Fruit fly (Drosophila melanogaster) whole organism, embryonic: ENCODE results near the gene CG17633.
A peak's percentile ranks its signal among the peaks of the same experiment; 100 is the strongest.

Source experiments
- B-H1 ChIP-seq: fragments of 200-800 bp; sonication (Bioruptor generic); IDR thresholded peaks from 3 replicates; pipeline ENCODE4 v1.3.6; 2022; ENCODE audit warnings: missing biosample characterization, missing genetic modification characterization
- Blimp-1 ChIP-seq: fragments of 200-800 bp; sonication (Bioruptor generic); optimal IDR thresholded peaks from 3 replicates; lab custom pipeline; 2018; ENCODE audit warnings: missing biosample characterization, missing genetic modification characterization, mild to moderate bottlenecking, moderate library complexity, missing genetic modification reagents
- CG10147 ChIP-seq: fragments of 200-800 bp; sonication (Bioruptor generic); optimal IDR thresholded peaks from 2 replicates; lab custom pipeline; 2019; ENCODE audit warnings: missing biosample characterization, mild to moderate bottlenecking, missing genetic modification characterization, moderate library complexity
- CG11695 ChIP-seq: fragments of 200-800 bp; sonication (Bioruptor generic); IDR thresholded peaks from 3 replicates; pipeline ENCODE4 v1.3.6; 2022; ENCODE audit warnings: missing biosample characterization, missing genetic modification characterization
- CG11696 ChIP-seq: fragments of 200-800 bp; sonication (Bioruptor generic); IDR thresholded peaks from 2 replicates; pipeline ENCODE4 v1.3.6; 2022; ENCODE audit warnings: missing biosample characterization, missing genetic modification characterization
- CG12155 ChIP-seq: fragments of 200-800 bp; sonication (Bioruptor generic); optimal IDR thresholded peaks from 3 replicates; lab custom pipeline; 2016; ENCODE audit warnings: missing biosample characterization, missing genetic modification characterization
- CG12942 ChIP-seq: fragments of 200-800 bp; sonication (Bioruptor generic); optimal IDR thresholded peaks from 3 replicates; lab custom pipeline; 2016; ENCODE audit warnings: missing biosample characterization, missing genetic modification characterization
- CG14667 ChIP-seq: fragments of 200-800 bp; sonication (Bioruptor generic); IDR thresholded peaks from 2 replicates; pipeline ENCODE4 v1.3.6; 2022; ENCODE audit warnings: missing biosample characterization, missing genetic modification characterization
- CG2712 ChIP-seq: fragments of 200-800 bp; optimal IDR thresholded peaks from 3 replicates; lab custom pipeline; 2019; ENCODE audit warnings: missing biosample characterization, mild to moderate bottlenecking, missing genetic modification characterization, moderate library complexity
- CG33213 ChIP-seq: fragments of 200-800 bp; sonication (Bioruptor generic); optimal IDR thresholded peaks from 3 replicates; lab custom pipeline; 2016; ENCODE audit warnings: missing biosample characterization, missing genetic modification characterization
- CG34224 ChIP-seq: fragments of 200-800 bp; sonication (Bioruptor generic); IDR thresholded peaks from 3 replicates; pipeline ENCODE4 v1.3.6; 2022; ENCODE audit warnings: missing biosample characterization, missing genetic modification characterization; ENCODE audit not compliant: partially characterized antibody
- CG4328 ChIP-seq: fragments of 200-800 bp; sonication (Bioruptor generic); optimal IDR thresholded peaks from 3 replicates; lab custom pipeline; 2017; ENCODE audit warnings: missing biosample characterization, missing genetic modification reagents, missing genetic modification characterization
- CG4820 ChIP-seq: fragments of 200-800 bp; sonication (Bioruptor generic); optimal IDR thresholded peaks from 3 replicates; lab custom pipeline; 2016; ENCODE audit warnings: missing biosample characterization, missing genetic modification characterization
- CG6254 ChIP-seq: fragments of 200-800 bp; sonication (Bioruptor generic); optimal IDR thresholded peaks from 3 replicates; lab custom pipeline; 2017; ENCODE audit warnings: mild to moderate bottlenecking, missing biosample characterization, missing genetic modification reagents, missing genetic modification characterization
- CG6689 ChIP-seq: fragments of 200-800 bp; sonication (Bioruptor generic); IDR thresholded peaks from 2 replicates; pipeline ENCODE4 v1.3.6; 2022; ENCODE audit warnings: missing biosample characterization, missing genetic modification characterization
- CG6791 ChIP-seq: fragments of 200-800 bp; sonication (Bioruptor generic); IDR thresholded peaks from 3 replicates; pipeline ENCODE4 v1.3.6; 2022; ENCODE audit warnings: missing biosample characterization, missing genetic modification characterization; ENCODE audit not compliant: partially characterized antibody
- CG7928 ChIP-seq: fragments of 200-800 bp; sonication (Bioruptor generic); optimal IDR thresholded peaks from 2 replicates; lab custom pipeline; 2017; ENCODE audit warnings: missing biosample characterization, mild to moderate bottlenecking, missing genetic modification characterization
- CG8359 ChIP-seq: fragments of 200-800 bp; sonication (Bioruptor generic); optimal IDR thresholded peaks from 2 replicates; lab custom pipeline; 2017; ENCODE audit warnings: missing biosample characterization, mild to moderate bottlenecking, missing genetic modification characterization, borderline replicate concordance
- CG8388 ChIP-seq: fragments of 200-800 bp; sonication (Bioruptor generic); optimal IDR thresholded peaks from 2 replicates; lab custom pipeline; 2019; ENCODE audit warnings: missing biosample characterization, mild to moderate bottlenecking, missing genetic modification characterization, moderate library complexity
- Dip3 ChIP-seq: fragments of 200-800 bp; sonication (Bioruptor generic); optimal IDR thresholded peaks from 3 replicates; lab custom pipeline; 2016; ENCODE audit warnings: missing biosample characterization, missing genetic modification characterization
- HHEX ChIP-seq: fragments of 200-800 bp; sonication (Bioruptor generic); optimal IDR thresholded peaks from 3 replicates; lab custom pipeline; 2017; ENCODE audit warnings: missing biosample characterization, mild to moderate bottlenecking, missing genetic modification characterization, missing genetic modification reagents
- HLHmδ ChIP-seq: fragments of 200-800 bp; sonication (Bioruptor generic); optimal IDR thresholded peaks from 2 replicates; lab custom pipeline; 2018; ENCODE audit warnings: missing biosample characterization, mild to moderate bottlenecking, missing genetic modification characterization, moderate library complexity
- Lim3 ChIP-seq: fragments of 200-800 bp; sonication (Bioruptor generic); IDR thresholded peaks from 2 replicates; pipeline ENCODE4 v1.3.6; 2022; ENCODE audit warnings: missing biosample characterization, missing genetic modification characterization
- Mad ChIP-seq: fragments of 200-800 bp; sonication (Bioruptor generic); optimal IDR thresholded peaks from 2 replicates; lab custom pipeline; 2016; ENCODE audit warnings: missing biosample characterization, missing genetic modification characterization
- NfI ChIP-seq: fragments of 200-800 bp; sonication (Bioruptor generic); optimal IDR thresholded peaks from 3 replicates; lab custom pipeline; 2018; ENCODE audit warnings: missing biosample characterization, mild to moderate bottlenecking, missing genetic modification characterization, moderate library complexity
- Oli ChIP-seq: fragments of 200-800 bp; sonication (Bioruptor generic); optimal IDR thresholded peaks from 2 replicates; lab custom pipeline; 2018; ENCODE audit warnings: missing biosample characterization, mild to moderate bottlenecking, missing genetic modification characterization, moderate library complexity
- Optix ChIP-seq: fragments of 200-800 bp; sonication (Bioruptor generic); IDR thresholded peaks from 3 replicates; pipeline ENCODE4 v1.3.6; 2022; ENCODE audit warnings: missing biosample characterization, missing genetic modification characterization
- Ptx1 ChIP-seq: fragments of 200-800 bp; sonication (Bioruptor generic); IDR thresholded peaks from 2 replicates; pipeline ENCODE4 v1.3.6; 2022; ENCODE audit warnings: missing biosample characterization, missing genetic modification characterization
- Sry-β ChIP-seq: fragments of 200-800 bp; sonication (Bioruptor generic); optimal IDR thresholded peaks from 2 replicates; lab custom pipeline; 2018; ENCODE audit warnings: missing biosample characterization, mild to moderate bottlenecking, missing genetic modification characterization, moderate library complexity
- Xbp1 ChIP-seq: fragments of 200-800 bp; sonication (Bioruptor generic); optimal IDR thresholded peaks from 3 replicates; lab custom pipeline; 2016; ENCODE audit warnings: missing biosample characterization, mild to moderate bottlenecking, missing genetic modification characterization
- Xrp1 ChIP-seq: fragments of 200-800 bp; sonication (Bioruptor generic); IDR thresholded peaks from 2 replicates; pipeline ENCODE4 v1.3.6; 2022; ENCODE audit warnings: missing biosample characterization, missing genetic modification characterization
- ase ChIP-seq: fragments of 200-800 bp; sonication (Bioruptor generic); IDR thresholded peaks from 3 replicates; pipeline ENCODE4 v1.3.6; 2022; ENCODE audit warnings: missing biosample characterization, missing genetic modification characterization
- ato ChIP-seq: fragments of 200-800 bp; sonication (Bioruptor generic); IDR thresholded peaks from 2 replicates; pipeline ENCODE4 v1.3.6; 2022; ENCODE audit warnings: missing biosample characterization, missing genetic modification characterization; ENCODE audit not compliant: partially characterized antibody
- bbx ChIP-seq: fragments of 200-800 bp; sonication (Bioruptor generic); IDR thresholded peaks from 2 replicates; pipeline ENCODE4 v1.3.6; 2022; ENCODE audit warnings: missing biosample characterization, missing genetic modification characterization; ENCODE audit not compliant: partially characterized antibody
- dimm ChIP-seq: fragments of 200-800 bp; sonication (Bioruptor generic); IDR thresholded peaks from 2 replicates; pipeline ENCODE4 v1.3.6; 2022; ENCODE audit warnings: missing biosample characterization, missing genetic modification characterization
- grau ChIP-seq: fragments of 200-800 bp; optimal IDR thresholded peaks from 3 replicates; lab custom pipeline; 2019; ENCODE audit warnings: missing biosample characterization, mild to moderate bottlenecking, missing genetic modification characterization, moderate library complexity
- inv ChIP-seq: fragments of 200-800 bp; sonication (Bioruptor generic); IDR thresholded peaks from 2 replicates; pipeline ENCODE4 v1.3.6; 2022; ENCODE audit warnings: missing biosample characterization, missing genetic modification characterization; ENCODE audit not compliant: partially characterized antibody
- lilli ChIP-seq: fragments of 200-800 bp; sonication (Bioruptor generic); optimal IDR thresholded peaks from 3 replicates; lab custom pipeline; 2016; ENCODE audit warnings: missing biosample characterization, missing genetic modification characterization
- lmd ChIP-seq: fragments of 200-800 bp; sonication (Bioruptor generic); IDR thresholded peaks from 2 replicates; pipeline ENCODE4 v1.3.6; 2022; ENCODE audit warnings: missing biosample characterization, missing genetic modification characterization
- org-1 ChIP-seq: fragments of 200-800 bp; sonication (Bioruptor generic); optimal IDR thresholded peaks from 2 replicates; lab custom pipeline; 2017; ENCODE audit warnings: missing biosample characterization, missing genetic modification characterization
- otp ChIP-seq: fragments of 200-800 bp; sonication (Bioruptor generic); IDR thresholded peaks from 3 replicates; pipeline ENCODE4, ENCODE4 v1.3.6; 2022; ENCODE audit warnings: missing biosample characterization, missing genetic modification characterization
- prd ChIP-seq, 3 experiments: fragments of >200 bp in 2 of 3; fragments of 200-800 bp in 1 of 3; sonication (Bioruptor generic) in 1 of 3; optimal IDR thresholded peaks in 2 of 3; IDR thresholded peaks in 1 of 3; 2 replicates in 2 of 3; 3 replicates in 1 of 3; pipeline versions ENCODE4 v1.3.6 to Lab custom; 2017 to 2022; ENCODE audit warnings: missing biosample characterization in 1 of 3, missing genetic modification characterization in 1 of 3
- pros ChIP-seq: fragments of 200-800 bp; sonication (Bioruptor generic); optimal IDR thresholded peaks from 3 replicates; lab custom pipeline; 2019; ENCODE audit warnings: missing biosample characterization, mild to moderate bottlenecking, missing genetic modification characterization, moderate library complexity
- repo ChIP-seq: fragments of 200-800 bp; sonication (Bioruptor generic); optimal IDR thresholded peaks from 2 replicates; lab custom pipeline; 2016; ENCODE audit warnings: missing biosample characterization, missing genetic modification characterization
- seq ChIP-seq: fragments of 200-800 bp; sonication (Bioruptor generic); IDR thresholded peaks from 2 replicates; pipeline ENCODE4 v1.3.6; 2022; ENCODE audit warnings: missing biosample characterization, missing genetic modification characterization
- slp2 ChIP-seq: fragments of 200-800 bp; sonication (Bioruptor generic); optimal IDR thresholded peaks from 2 replicates; lab custom pipeline; 2016; ENCODE audit warnings: missing biosample characterization, missing genetic modification characterization
- stwl ChIP-seq: fragments of 200-800 bp; sonication (Bioruptor generic); optimal IDR thresholded peaks from 3 replicates; lab custom pipeline; 2018; ENCODE audit warnings: missing biosample characterization, mild to moderate bottlenecking, missing genetic modification characterization, moderate library complexity
- sug ChIP-seq: fragments of 200-800 bp; optimal IDR thresholded peaks from 2 replicates; lab custom pipeline; 2019; ENCODE audit warnings: missing biosample characterization, mild to moderate bottlenecking, missing genetic modification characterization, moderate library complexity
- tgo ChIP-seq: fragments of 200-800 bp; sonication (Bioruptor generic); IDR thresholded peaks from 3 replicates; pipeline ENCODE4 v1.3.6; 2022; ENCODE audit warnings: missing biosample characterization, missing genetic modification characterization
- vfl ChIP-seq: fragments of 200-800 bp; sonication (Bioruptor generic); optimal IDR thresholded peaks from 2 replicates; lab custom pipeline; 2016; ENCODE audit warnings: missing biosample characterization, missing genetic modification characterization

Gene CG17633

dm6 chr2L:9779147-9779546, 10.3 kb downstream of the CG17633 start (continued):
- TF ChIP-seq bbx (GFP tag; lab: Robert Waterston, UW) (no peak), CG11696 (GFP tag; lab: Robert Waterston, UW) (no peak), HHEX (GFP tag; lab: Kevin White, UChicago) (peak; percentile 24), CG7928 (GFP tag; lab: Kevin White, UChicago) (no peak), NfI (GFP tag; lab: Kevin White, UChicago) (no peak), Mad (no peak), Dip3 (GFP tag; lab: Kevin White, UChicago) (peak; percentile 54), CG11695 (GFP tag; lab: Robert Waterston, UW) (no peak), vfl (no peak), HLHmδ (GFP tag; lab: Kevin White, UChicago) (no peak), org-1 (no peak), pros (GFP tag; lab: Kevin White, UChicago) (no peak), otp (GFP tag; lab: Robert Waterston, UW) (no peak), CG12155 (peak; percentile 29), sug (tag; lab: Kevin White, UChicago) (peak; percentile 6), stwl (no peak), CG14667 (no peak), lilli (GFP tag; lab: Kevin White, UChicago) (peak; percentile 32), grau (tag; lab: Kevin White, UChicago) (peak; percentile 52), CG12942 (GFP tag; lab: Kevin White, UChicago) (no peak), inv (GFP tag; lab: Robert Waterston, UW) (no peak), tgo (GFP tag; lab: Robert Waterston, UW) (no peak), dimm (no peak), Optix (GFP tag; lab: Robert Waterston, UW) (no peak), CG8359 (GFP tag; lab: Kevin White, UChicago) (no peak), CG2712 (tag; lab: Kevin White, UChicago) (no peak), CG4820 (GFP tag; lab: Kevin White, UChicago) (no peak), Ptx1 (GFP tag; lab: Robert Waterston, UW) (0 out of 2 replicates have a peak, but pooled peaks have one; percentile 20), CG8388 (GFP tag; lab: Kevin White, UChicago) (peak; percentile 5), Xbp1 (GFP tag; lab: Kevin White, UChicago) (peak; percentile 29), CG33213 (GFP tag; lab: Kevin White, UChicago) (no peak), Sry-β (no peak), Lim3 (no peak), lmd (GFP tag; lab: Robert Waterston, UW) (peak; percentile 48; the same call in 1 of the 2 replicates), Xrp1 (peak; percentile 33; the same call in 1 of the 2 replicates), prd (optimal IDR thresholded peaks at IDR 0.05; lab: Kevin White, UChicago) (no peak), prd (GFP tag; IDR thresholded peaks at IDR 0.05; lab: Robert Waterston, UW) (no peak), Blimp-1 (GFP tag; lab: Kevin White, UChicago) (no peak), ase (GFP tag; lab: Robert Waterston, UW) (no peak), CG34224 (no peak), CG6254 (GFP tag; lab: Kevin White, UChicago) (no peak), slp2 (GFP tag; lab: Kevin White, UChicago) (no peak), B-H1 (GFP tag; lab: Robert Waterston, UW) (no peak), repo (no peak), seq (GFP tag; lab: Robert Waterston, UW) (0 out of 2 replicates have a peak, but pooled peaks have one; percentile 41), CG6791 (GFP tag; lab: Robert Waterston, UW) (no peak), CG10147 (GFP tag; lab: Kevin White, UChicago) (no peak), Oli (peak; percentile 1), ato (GFP tag; lab: Robert Waterston, UW) (no peak), CG6689 (GFP tag; lab: Robert Waterston, UW) (no peak), CG4328 (GFP tag; lab: Kevin White, UChicago) (no peak)
